Fruit fly (Drosophila melanogaster): ENCODE data around the gene CG11313.

DNA sequence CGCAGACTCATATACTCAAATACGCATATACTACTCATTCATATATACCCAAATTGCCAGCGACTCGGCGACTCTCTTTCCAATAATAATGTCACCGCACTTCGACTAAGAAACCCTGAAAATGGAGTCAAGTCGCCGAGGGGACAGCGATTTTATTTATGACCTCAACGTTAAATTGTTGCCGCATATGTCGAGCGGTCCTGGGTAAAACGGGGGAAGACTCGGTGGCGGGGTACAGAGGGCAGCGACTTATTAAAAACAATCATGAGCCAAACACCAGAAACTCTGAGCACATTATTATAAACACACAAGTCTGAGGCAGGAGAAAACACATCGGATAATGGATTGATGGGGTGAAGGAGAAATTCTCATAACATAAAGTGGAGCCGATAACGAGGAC, 4.1 kb upstream of the CG11313 start:
- TF ChIP-seq Hmr (GFP tag; optimal IDR thresholded peaks at IDR 0.05) (no peak), gce (GFP tag; IDR thresholded peaks at IDR 0.05) (no peak), CG14014 (GFP tag; IDR thresholded peaks at IDR 0.05) (no peak), Lpt (GFP tag; optimal IDR thresholded peaks at IDR 0.05) (no peak)

All from whole organism, embryonic.